Fruit fly (Drosophila melanogaster): ENCODE results near the gene Nepl8.

Gene Nepl8

dm6 chr2L:16495193-16495780 lies 7.3 kb downstream of the Nepl8 start (continued):
- TF ChIP-seq pan (optimal IDR thresholded peaks at IDR 0.05) (no peak), pan (GFP tag; optimal IDR thresholded peaks at IDR 0.05 in 1 of 2, IDR thresholded peaks at IDR 0.05 in 1 of 2) (no peak), Drgx (GFP tag; IDR thresholded peaks at IDR 0.05) (no peak), CG4328 (GFP tag; optimal IDR thresholded peaks at IDR 0.05) (no peak), CG12744 (GFP tag; optimal IDR thresholded peaks at IDR 0.05) (peak; percentile 79), CG3163 (GFP tag; optimal IDR thresholded peaks at IDR 0.05) (peak; percentile 46), CG11093 (GFP tag; IDR thresholded peaks at IDR 0.05) (no peak), al (GFP tag; IDR thresholded peaks at IDR 0.05) (peak; percentile 47; the same call in 1 of the 2 replicates), Atf6 (GFP tag; IDR thresholded peaks at IDR 0.05) (no peak), CG7786 (GFP tag; optimal IDR thresholded peaks at IDR 0.05) (peak; percentile 75), ro (GFP tag; IDR thresholded peaks at IDR 0.05) (no peak), ERR (GFP tag; optimal IDR thresholded peaks at IDR 0.05) (no peak), nmo (GFP tag; optimal IDR thresholded peaks at IDR 0.05) (no peak), B-H1 (GFP tag; IDR thresholded peaks at IDR 0.05) (no peak), dysf (GFP tag; IDR thresholded peaks at IDR 0.05) (peak; percentile 79), CG11504 (tag; optimal IDR thresholded peaks at IDR 0.05) (peak; percentile 68), CG14441 (GFP tag; IDR thresholded peaks at IDR 0.05) (no peak), Hr3 (GFP tag; optimal IDR thresholded peaks at IDR 0.05) (peak; percentile 84), exex (tag; optimal IDR thresholded peaks at IDR 0.05) (no peak), Awh (GFP tag; IDR thresholded peaks at IDR 0.05) (no peak), corto (GFP tag; optimal IDR thresholded peaks at IDR 0.05) (no peak), CG12942 (GFP tag; optimal IDR thresholded peaks at IDR 0.05) (peak; percentile 77), cwo (GFP tag; optimal IDR thresholded peaks at IDR 0.05) (no peak), pita (GFP tag; optimal IDR thresholded peaks at IDR 0.05) (no peak), Nf-YC (tag; optimal IDR thresholded peaks at IDR 0.05) (no peak), maf-S (GFP tag; optimal IDR thresholded peaks at IDR 0.05) (peak; percentile 66), CG2712 (tag; optimal IDR thresholded peaks at IDR 0.05) (no peak), Hsf (GFP tag; optimal IDR thresholded peaks at IDR 0.05) (peak; percentile 87), zfh1 (GFP tag; IDR thresholded peaks at IDR 0.05) (peak; percentile 87), CG11695 (GFP tag; IDR thresholded peaks at IDR 0.05) (peak; percentile 40; the same call in 1 of the 3 replicates), CG16863 (GFP tag; optimal IDR thresholded peaks at IDR 0.05) (peak; percentile 72), chif (GFP tag; optimal IDR thresholded peaks at IDR 0.05) (peak; percentile 76 to 89), Doc3 (GFP tag; IDR thresholded peaks at IDR 0.05; ENCODE audit: partially characterized antibody) (no peak), gt (GFP tag; IDR thresholded peaks at IDR 0.05) (no peak), Dref (GFP tag; IDR thresholded peaks at IDR 0.05) (no peak), fu2 (GFP tag; optimal IDR thresholded peaks at IDR 0.05) (peak; percentile 61), CG5245 (GFP tag; optimal IDR thresholded peaks at IDR 0.05) (no peak), wek (GFP tag; optimal IDR thresholded peaks at IDR 0.05) (peak; percentile 74), CG10959 (GFP tag; IDR thresholded peaks at IDR 0.05) (no peak), seq (GFP tag; IDR thresholded peaks at IDR 0.05) (0 out of 2 replicates have a peak, but pooled peaks have one; percentile 46), CG11456 (GFP tag; IDR thresholded peaks at IDR 0.05) (0 out of 3 replicates have a peak, but pooled peaks have one; percentile 48), p53 (GFP tag; optimal IDR thresholded peaks at IDR 0.05) (no peak), CG34376 (GFP tag; optimal IDR thresholded peaks at IDR 0.05) (no peak), B-H2 (GFP tag; optimal IDR thresholded peaks at IDR 0.05) (peak; percentile 27), otp (GFP tag; IDR thresholded peaks at IDR 0.05) (0 out of 3 replicates have a peak, but pooled peaks have one; percentile 9), CG6175 (GFP tag; IDR thresholded peaks at IDR 0.05) (no peak), vnd (GFP tag; IDR thresholded peaks at IDR 0.05; ENCODE audit: partially characterized antibody) (no peak), nerfin-1 (tag; optimal IDR thresholded peaks at IDR 0.05) (no peak), trh (GFP tag; optimal IDR thresholded peaks at IDR 0.05) (peak; percentile 56), CG17385 (GFP tag; optimal IDR thresholded peaks at IDR 0.05) (peak; percentile 89), CG16815 (GFP tag; optimal IDR thresholded peaks at IDR 0.05) (peak; percentile 73), cas (GFP tag; IDR thresholded peaks at IDR 0.05) (no peak)

All from whole organism, embryonic.